Worm (Caenorhabditis elegans) whole organism, young adult: ENCODE results near the gene gcy-29.

Source experiments
- B0261.1 ChIP-seq: sonication (generic microtip); optimal IDR thresholded peaks from 2 replicates; lab custom pipeline; 2016; ENCODE audit warnings: mild to moderate bottlenecking, missing genetic modification characterization, moderate library complexity, missing compliant biosample characterization
- B0336.3 ChIP-seq: fragments of 200-800 bp; sonication (Bioruptor generic); IDR thresholded peaks from 2 replicates; pipeline ENCODE4 v1.3.6; 2022; ENCODE audit warnings: missing genetic modification characterization, missing compliant biosample characterization
- C06A6.2 ChIP-seq: fragments of 200-800 bp; sonication (Bioruptor generic); conservative IDR thresholded peaks from 2 replicates; pipeline ENCODE4 v1.3.6; 2022; ENCODE audit warnings: missing genetic modification characterization, missing compliant biosample characterization
- F10E7.11 ChIP-seq: sonication (generic microtip); optimal IDR thresholded peaks from 2 replicates; lab custom pipeline; 2017; ENCODE audit warnings: mild to moderate bottlenecking, missing genetic modification characterization, moderate library complexity, missing compliant biosample characterization
- F23B12.7 ChIP-seq: sonication (generic microtip); optimal IDR thresholded peaks from 2 replicates; lab custom pipeline; 2017; ENCODE audit warnings: missing genetic modification characterization, mild to moderate bottlenecking, missing compliant biosample characterization, antibody characterized with exemption, moderate library complexity; ENCODE audit not compliant: insufficient read depth
- F33H1.4 ChIP-seq: fragments of 200-800 bp; sonication (Bioruptor generic); IDR thresholded peaks from 2 replicates; pipeline ENCODE4 v1.3.6; 2022; ENCODE audit warnings: missing genetic modification reagents, missing genetic modification characterization, missing compliant biosample characterization
- F39B2.1 ChIP-seq: fragments of 200-800 bp; sonication (Bioruptor generic); IDR thresholded peaks from 2 replicates; pipeline ENCODE4 v1.3.6; 2022; ENCODE audit warnings: missing genetic modification reagents, missing genetic modification characterization, missing compliant biosample characterization
- K11D2.4 ChIP-seq: fragments of 200-800 bp; sonication (Bioruptor generic); IDR thresholded peaks from 2 replicates; pipeline ENCODE4 v1.3.6; 2022; ENCODE audit warnings: missing genetic modification reagents, missing genetic modification characterization, missing compliant biosample characterization
- Y95B8A.8 ChIP-seq: fragments of 200-800 bp; sonication (Bioruptor generic); IDR thresholded peaks from 2 replicates; pipeline ENCODE4 v1.3.6; 2022; ENCODE audit warnings: missing genetic modification reagents, missing genetic modification characterization, missing compliant biosample characterization
- aptf-2 ChIP-seq: fragments of 200-800 bp; sonication (Bioruptor generic); conservative IDR thresholded peaks from 2 replicates; pipeline ENCODE4 v1.3.6; 2022; ENCODE audit warnings: missing genetic modification reagents, missing genetic modification characterization, missing compliant biosample characterization
- aptf-3 ChIP-seq: fragments of 200-800 bp; sonication (Bioruptor generic); IDR thresholded peaks from 2 replicates; pipeline ENCODE4 v1.3.6; 2022; ENCODE audit warnings: missing genetic modification characterization, missing compliant biosample characterization
- attf-3 ChIP-seq: fragments of 200-800 bp; sonication (Bioruptor generic); conservative IDR thresholded peaks from 2 replicates; pipeline ENCODE4 v1.3.6; 2022; ENCODE audit warnings: missing genetic modification reagents, missing genetic modification characterization, missing compliant biosample characterization
- bed-1 ChIP-seq: fragments of 200-800 bp; sonication (Bioruptor generic); IDR thresholded peaks from 2 replicates; pipeline ENCODE4 v1.3.6; 2022; ENCODE audit warnings: missing genetic modification reagents, missing genetic modification characterization, missing compliant biosample characterization
- bed-2 ChIP-seq: fragments of 200-800 bp; sonication (Bioruptor generic); IDR thresholded peaks from 2 replicates; pipeline ENCODE4 v1.3.6; 2022; ENCODE audit warnings: missing genetic modification reagents, missing genetic modification characterization, missing compliant biosample characterization
- cebp-2 ChIP-seq: fragments of 200-800 bp; sonication (Bioruptor generic); IDR thresholded peaks from 2 replicates; pipeline ENCODE4 v1.3.6; 2022; ENCODE audit warnings: missing genetic modification characterization, missing compliant biosample characterization
- ceh-100 ChIP-seq: fragments of 200-800 bp; sonication (Bioruptor generic); IDR thresholded peaks from 2 replicates; pipeline ENCODE4 v1.3.6; 2022; ENCODE audit warnings: missing genetic modification reagents, missing genetic modification characterization, missing compliant biosample characterization
- dpl-1 ChIP-seq: fragments of 150-350 bp; optimal IDR thresholded peaks from 2 replicates; lab custom pipeline; 2014; ENCODE audit warnings: missing biosample characterization, missing genetic modification reagents, missing genetic modification characterization
- efl-1 ChIP-seq: fragments of 150-350 bp; optimal IDR thresholded peaks from 2 replicates; lab custom pipeline; 2014; ENCODE audit warnings: missing biosample characterization, missing genetic modification reagents, missing genetic modification characterization
- egl-44 ChIP-seq: fragments of 200-800 bp; sonication (Bioruptor generic); IDR thresholded peaks from 2 replicates; pipeline ENCODE4 v1.3.6; 2022; ENCODE audit warnings: missing genetic modification reagents, missing genetic modification characterization, missing compliant biosample characterization
- gei-17 ChIP-seq: fragments of 200-800 bp; sonication (Bioruptor generic); optimal IDR thresholded peaks from 2 replicates; lab custom pipeline; 2018; ENCODE audit warnings: mild to moderate bottlenecking, missing genetic modification characterization, missing compliant biosample characterization
- hrde-1 ChIP-seq: sonication (generic microtip); optimal IDR thresholded peaks from 2 replicates; lab custom pipeline; 2016; ENCODE audit warnings: missing genetic modification characterization, mild to moderate bottlenecking, missing compliant biosample characterization, moderate library complexity, missing genotype, missing genetic modification reagents, borderline replicate concordance
- hsf-1 ChIP-seq: fragments of 200-800 bp; sonication (Bioruptor generic); IDR thresholded peaks from 2 replicates; pipeline ENCODE4 v1.3.6; 2022; ENCODE audit warnings: missing genetic modification reagents, missing genetic modification characterization, missing compliant biosample characterization
- lin-26 ChIP-seq: fragments of 200-800 bp; sonication (Bioruptor generic); IDR thresholded peaks from 2 replicates; pipeline ENCODE4 v1.3.6; 2022; ENCODE audit warnings: missing genetic modification reagents, missing genetic modification characterization, missing compliant biosample characterization
- madf-3 ChIP-seq: fragments of 200-800 bp; sonication (Bioruptor generic); IDR thresholded peaks from 2 replicates; pipeline ENCODE4 v1.3.6; 2022; ENCODE audit warnings: missing genetic modification reagents, missing genetic modification characterization, missing compliant biosample characterization
- nfya-1 ChIP-seq: sonication (generic microtip); optimal IDR thresholded peaks from 2 replicates; lab custom pipeline; 2017; ENCODE audit warnings: antibody characterized with exemption, missing compliant biosample characterization, missing genetic modification characterization, borderline replicate concordance; ENCODE audit not compliant: insufficient read depth
- nhr-179 ChIP-seq: sonication (generic microtip); optimal IDR thresholded peaks from 2 replicates; lab custom pipeline; 2016; ENCODE audit warnings: mild to moderate bottlenecking, missing genetic modification characterization, missing compliant biosample characterization
- nhr-80 ChIP-seq: sonication (generic microtip); optimal IDR thresholded peaks from 2 replicates; lab custom pipeline; 2016; ENCODE audit warnings: missing genetic modification characterization, missing compliant biosample characterization
- sea-2 ChIP-seq: fragments of 200-800 bp; sonication (Bioruptor generic); IDR thresholded peaks from 2 replicates; pipeline ENCODE4 v1.3.6; 2022; ENCODE audit warnings: missing genetic modification characterization, missing compliant biosample characterization
- snpc-3.4 ChIP-seq: sonication (generic microtip); optimal IDR thresholded peaks from 2 replicates; lab custom pipeline; 2017; ENCODE audit warnings: missing genetic modification characterization, mild to moderate bottlenecking, missing compliant biosample characterization, antibody characterized with exemption, moderate library complexity, missing genotype, missing genetic modification reagents
- sptf-2 ChIP-seq: fragments of 200-800 bp; sonication (Bioruptor generic); optimal IDR thresholded peaks from 2 replicates; lab custom pipeline; 2018; ENCODE audit warnings: mild to moderate bottlenecking, missing genetic modification characterization, missing compliant biosample characterization
- tbp1 ChIP-seq: fragments of 200-800 bp; sonication (Bioruptor generic); optimal IDR thresholded peaks from 2 replicates; lab custom pipeline; 2018; ENCODE audit warnings: mild to moderate bottlenecking, missing genetic modification characterization, missing compliant biosample characterization
- tlf-1 ChIP-seq: fragments of 200-800 bp; sonication (Bioruptor generic); optimal IDR thresholded peaks from 2 replicates; lab custom pipeline; 2018; ENCODE audit warnings: mild to moderate bottlenecking, missing genetic modification characterization, missing compliant biosample characterization
- unc-130 ChIP-seq: sonication (generic microtip); optimal IDR thresholded peaks from 2 replicates; lab custom pipeline; 2016; ENCODE audit warnings: missing genetic modification reagents, missing genetic modification characterization, missing compliant biosample characterization
- xnd-1 ChIP-seq: sonication (generic microtip); optimal IDR thresholded peaks from 2 replicates; lab custom pipeline; 2016; ENCODE audit warnings: missing genotype, missing genetic modification reagents, missing genetic modification characterization, missing compliant biosample characterization
- ztf-6 ChIP-seq: fragments of 200-800 bp; sonication (Bioruptor generic); IDR thresholded peaks from 2 replicates; pipeline ENCODE4 v1.3.6; 2022; ENCODE audit warnings: missing genetic modification reagents, missing genetic modification characterization, missing compliant biosample characterization

gcy-29 gene

DNA sequence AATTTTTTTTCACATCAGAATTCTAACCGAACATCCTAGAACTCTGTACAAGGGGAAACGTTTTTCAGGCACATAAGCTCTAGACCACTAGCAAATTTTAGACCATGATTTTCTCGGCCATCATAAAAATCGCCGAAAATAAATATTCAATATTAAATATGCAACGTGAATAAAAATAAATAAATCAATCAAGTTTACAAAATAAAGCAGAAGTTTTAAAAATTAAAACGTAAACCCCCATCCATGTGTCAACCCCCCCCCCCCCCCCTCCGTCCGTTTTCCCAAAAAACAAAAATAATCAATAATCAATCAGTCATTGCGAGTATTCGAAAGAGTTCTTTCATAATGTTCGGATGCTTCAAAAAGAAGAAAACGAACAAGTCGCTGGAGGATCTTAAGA lies 44.7 kb upstream of the gcy-29 start, which contains the start of gene catp-4 (continued):
- TF ChIP-seq bed-2 (GFP tag; lab: Robert Waterston, UW) = no peak

DNA sequence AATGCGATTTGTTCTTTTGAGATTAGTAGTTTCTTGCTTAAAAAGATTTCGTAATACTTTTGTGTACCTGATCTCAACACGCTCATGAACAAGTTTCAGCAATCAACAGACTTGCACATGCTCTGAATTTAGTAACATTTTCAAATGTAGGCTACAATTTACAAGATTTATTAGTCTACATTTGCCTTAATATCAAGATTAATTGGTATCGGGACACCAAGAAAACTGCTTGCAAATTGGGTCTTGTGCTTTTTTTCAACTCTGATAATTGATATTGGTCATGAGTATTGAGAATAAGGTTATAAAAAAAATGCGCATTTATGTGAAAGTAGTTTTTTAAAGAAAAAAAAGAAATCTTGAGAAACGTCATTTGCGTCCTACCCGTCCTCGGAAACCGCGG lies 44.0 kb upstream of the gcy-29 start:
- TF ChIP-seq tlf-1 (GFP tag; lab: Kevin White, UChicago) (no peak), tbp1 (GFP tag; lab: Kevin White, UChicago) (no peak), efl-1 (no peak), xnd-1 (tag; lab: Kevin White, UChicago) (no peak), F33H1.4 (GFP tag; lab: Robert Waterston, UW) (no peak), hsf-1 (GFP tag; lab: Robert Waterston, UW) (no peak), aptf-3 (GFP tag; lab: Robert Waterston, UW) (no peak), Y95B8A.8 (GFP tag; lab: Robert Waterston, UW) (no peak), K11D2.4 (GFP tag; lab: Robert Waterston, UW) (no peak), madf-3 (GFP tag; lab: Robert Waterston, UW) (no peak)

DNA sequence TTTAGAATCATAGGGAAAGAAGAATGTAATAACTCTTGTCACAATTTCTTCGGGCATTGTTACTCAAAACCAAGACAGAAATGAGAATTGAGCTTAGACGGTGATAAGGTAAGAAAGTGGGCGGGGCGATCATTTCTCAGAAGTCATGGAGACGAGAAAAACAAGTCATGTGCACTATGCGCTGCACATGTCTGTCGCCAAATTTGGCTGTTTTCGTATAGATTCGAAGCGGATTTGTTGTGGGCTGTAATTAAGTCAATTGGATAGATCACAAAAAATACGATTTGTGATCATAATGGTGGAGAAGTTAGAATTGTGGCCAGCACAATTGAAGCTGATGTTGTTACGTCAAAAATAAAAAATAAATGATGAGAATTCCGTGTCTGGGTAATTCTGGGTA lies 43.1 kb upstream of the gcy-29 start, which contains the start of gene C01G12.7:
TSS of gene C01G12.7 (minus strand) at position 195 of the 400 bp plus-strand sequence.
- TF ChIP-seq unc-130 (GFP tag; lab: Kevin White, UChicago) (no peak), F10E7.11 (tag; lab: Kevin White, UChicago) (no peak), B0261.1 (no peak)
- TF ChIP-seq, all 124 proteins: peak for 0

DNA sequence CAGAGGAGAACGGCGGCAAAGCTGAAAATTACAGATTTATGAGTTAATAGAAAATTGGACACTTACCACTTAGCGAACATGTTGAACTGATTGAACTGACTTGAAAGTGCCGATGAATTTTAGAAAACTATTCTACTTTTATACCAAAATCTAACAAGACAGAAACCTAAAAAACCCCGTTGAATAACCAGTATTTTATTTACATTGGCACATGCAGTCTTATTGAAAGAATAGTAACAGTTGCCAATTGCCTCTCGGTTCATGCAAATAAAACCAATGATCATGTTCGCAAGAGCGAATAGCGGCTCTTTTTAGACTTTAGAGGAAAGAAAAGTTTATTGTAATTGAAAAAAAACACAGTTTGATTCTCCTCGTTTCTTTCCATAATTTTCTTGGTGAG lies 39.6 kb upstream of the gcy-29 start, which contains the start of gene nspb-10:
TSS of gene nspb-10 (minus strand) at position 101 of the 400 bp plus-strand sequence.
- no peak for TF ChIP-seq aptf-2 (GFP tag; lab: Robert Waterston, UW)
- TF ChIP-seq nfya-1 (tag; lab: Kevin White, UChicago) = no peak
- TF ChIP-seq ceh-100 (GFP tag; lab: Robert Waterston, UW) = no peak
- no peak for TF ChIP-seq lin-26 (GFP tag; lab: Robert Waterston, UW)
- no peak for TF ChIP-seq F23B12.7 (tag; lab: Kevin White, UChicago)
- TF ChIP-seq attf-3 (GFP tag; lab: Robert Waterston, UW) = no peak
- no peak for TF ChIP-seq egl-44 (GFP tag; lab: Robert Waterston, UW)
- TF ChIP-seq efl-1 = no peak
- TF ChIP-seq snpc-3.4 (tag; lab: Kevin White, UChicago) = no peak
- TF ChIP-seq C06A6.2 (GFP tag; lab: Robert Waterston, UW) = no peak
- no peak for TF ChIP-seq hrde-1 (tag; lab: Kevin White, UChicago)

DNA sequence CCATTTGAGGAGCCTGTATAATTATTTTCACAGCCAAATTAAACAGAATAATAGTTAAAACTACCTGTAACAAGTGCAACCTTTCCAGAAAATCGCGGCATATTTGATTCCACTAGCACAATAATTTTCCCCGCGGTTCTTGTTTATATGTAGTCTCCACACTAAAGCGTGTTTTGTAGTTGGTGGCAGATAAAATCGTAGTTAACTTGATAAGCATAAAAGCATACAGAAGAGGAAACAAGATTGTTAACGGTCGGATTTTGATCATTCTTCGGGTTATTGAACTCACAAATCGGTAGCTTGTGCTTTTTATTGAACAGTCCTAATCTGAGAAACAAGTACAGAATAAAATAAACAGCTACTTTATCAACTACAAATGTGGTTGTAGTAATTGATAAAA lies 38.8 kb upstream of the gcy-29 start, which contains the start of gene C01G12.5:
TSS of gene C01G12.5 (minus strand) at position 101 of the 400 bp plus-strand sequence.
- TF ChIP-seq F39B2.1 (GFP tag; lab: Robert Waterston, UW) (no peak), nhr-179 (tag; lab: Kevin White, UChicago) (no peak), F10E7.11 (tag; lab: Kevin White, UChicago) (no peak), gei-17 (GFP tag; lab: Kevin White, UChicago) (no peak), ztf-6 (GFP tag; lab: Robert Waterston, UW) (no peak), sea-2 (GFP tag; lab: Robert Waterston, UW) (no peak), nhr-80 (tag; lab: Kevin White, UChicago) (no peak), B0336.3 (GFP tag; lab: Robert Waterston, UW) (no peak), K11D2.4 (GFP tag; lab: Robert Waterston, UW) (no peak), dpl-1 (GFP tag; lab: Kevin White, UChicago) (no peak), bed-1 (GFP tag; lab: Robert Waterston, UW) (no peak), cebp-2 (no peak), sptf-2 (GFP tag; lab: Kevin White, UChicago) (no peak)
- TF ChIP-seq, all 124 proteins: peak for 0
